Fruit fly (Drosophila melanogaster) whole organism, prepupa: ENCODE data around the gene CG15263.
A peak's percentile ranks its signal among the peaks of the same experiment; 100 is the strongest.

Experiments
- CG10631 ChIP-seq: fragments of 200-800 bp; sonication (Bioruptor generic); optimal IDR thresholded peaks from 2 replicates; lab custom pipeline; 2016; ENCODE audit warnings: missing biosample characterization, missing genetic modification characterization
- CG10669 ChIP-seq: fragments of 200-800 bp; sonication (Bioruptor generic); optimal IDR thresholded peaks from 3 replicates; lab custom pipeline; 2018; ENCODE audit warnings: missing biosample characterization, mild to moderate bottlenecking, missing genetic modification characterization, moderate library complexity
- CG11294 ChIP-seq: fragments of 200-800 bp; sonication (Bioruptor generic); IDR thresholded peaks from 2 replicates; pipeline ENCODE4 v1.3.6; 2022; ENCODE audit warnings: missing biosample characterization, missing genetic modification characterization
- CG11762 ChIP-seq: fragments of 200-800 bp; sonication (Bioruptor generic); optimal IDR thresholded peaks from 3 replicates; lab custom pipeline; 2016; ENCODE audit warnings: missing biosample characterization, missing genetic modification characterization; ENCODE audit not compliant: insufficient read depth
- CG11902 ChIP-seq: fragments of 200-800 bp; sonication (Bioruptor generic); optimal IDR thresholded peaks from 3 replicates; lab custom pipeline; 2016; ENCODE audit warnings: missing biosample characterization, missing genetic modification characterization
- CG15336 ChIP-seq: fragments of 200-800 bp; sonication (Bioruptor generic); IDR thresholded peaks from 2 replicates; pipeline ENCODE4 v1.3.6; 2022; ENCODE audit warnings: missing biosample characterization, missing genetic modification characterization
- CG1621 ChIP-seq: fragments of 200-800 bp; sonication (Bioruptor generic); optimal IDR thresholded peaks from 3 replicates; lab custom pipeline; 2018; ENCODE audit warnings: missing biosample characterization, mild to moderate bottlenecking, missing genetic modification characterization
- CG16779 ChIP-seq: fragments of 200-800 bp; sonication (Bioruptor generic); optimal IDR thresholded peaks from 3 replicates; lab custom pipeline; 2017; ENCODE audit warnings: missing biosample characterization, mild to moderate bottlenecking, missing genetic modification characterization
- CG3032 ChIP-seq: fragments of 200-800 bp; optimal IDR thresholded peaks from 2 replicates; lab custom pipeline; 2019; ENCODE audit warnings: missing biosample characterization, mild to moderate bottlenecking, missing genetic modification characterization, moderate library complexity
- CG31627 ChIP-seq: fragments of 200-800 bp; sonication (Bioruptor generic); optimal IDR thresholded peaks from 3 replicates; lab custom pipeline; 2016; ENCODE audit warnings: missing biosample characterization, missing genetic modification characterization
- CG32006 ChIP-seq: fragments of 200-800 bp; sonication (Bioruptor generic); optimal IDR thresholded peaks from 3 replicates; lab custom pipeline; 2017; ENCODE audit warnings: missing biosample characterization, mild to moderate bottlenecking, missing genetic modification characterization
- CG3919 ChIP-seq: fragments of 200-800 bp; sonication (Bioruptor generic); optimal IDR thresholded peaks from 3 replicates; lab custom pipeline; 2016; ENCODE audit warnings: missing biosample characterization, missing genetic modification characterization
- CG4318 ChIP-seq: fragments of 200-800 bp; sonication (Bioruptor generic); optimal IDR thresholded peaks from 3 replicates; lab custom pipeline; 2017; ENCODE audit warnings: missing biosample characterization, mild to moderate bottlenecking, missing genetic modification characterization
- CG6163 ChIP-seq: fragments of 200-800 bp; sonication (Bioruptor generic); IDR thresholded peaks from 3 replicates; pipeline ENCODE4 v1.3.6; 2022; ENCODE audit warnings: missing biosample characterization, missing genetic modification characterization
- CG6276 ChIP-seq: fragments of 200-800 bp; sonication (Bioruptor generic); optimal IDR thresholded peaks from 2 replicates; lab custom pipeline; 2017; ENCODE audit warnings: missing biosample characterization, mild to moderate bottlenecking, missing genetic modification characterization
- CG6808 ChIP-seq: fragments of 200-800 bp; sonication (Bioruptor generic); optimal IDR thresholded peaks from 3 replicates; lab custom pipeline; 2017; ENCODE audit warnings: missing biosample characterization, missing genetic modification characterization, mild to moderate bottlenecking, moderate library complexity, missing genetic modification reagents
- CG7368 ChIP-seq: fragments of 200-800 bp; sonication (Bioruptor generic); optimal IDR thresholded peaks from 3 replicates; lab custom pipeline; 2016; ENCODE audit warnings: missing biosample characterization, missing genetic modification characterization
- CG8119 ChIP-seq: fragments of 200-800 bp; sonication (Bioruptor generic); IDR thresholded peaks from 3 replicates; pipeline ENCODE4 v1.3.6; 2022; ENCODE audit warnings: missing biosample characterization, missing genetic modification characterization
- CG8319 ChIP-seq: fragments of 200-800 bp; sonication (Bioruptor generic); optimal IDR thresholded peaks from 3 replicates; lab custom pipeline; 2016; ENCODE audit warnings: missing biosample characterization, missing genetic modification characterization
- CG8632 ChIP-seq: fragments of 200-800 bp; sonication (Bioruptor generic); optimal IDR thresholded peaks from 3 replicates; lab custom pipeline; 2016; ENCODE audit warnings: missing biosample characterization, missing genetic modification characterization
- CG9139 ChIP-seq: fragments of 200-800 bp; sonication (Bioruptor generic); optimal IDR thresholded peaks from 3 replicates; lab custom pipeline; 2017; ENCODE audit warnings: missing biosample characterization, mild to moderate bottlenecking, missing genetic modification characterization
- Eip78C ChIP-seq: fragments of 200-800 bp; sonication (Bioruptor generic); peaks from one replicate; lab custom pipeline; 2016; ENCODE audit warnings: missing biosample characterization, missing genetic modification characterization
- Eip93F ChIP-seq: fragments of 200-800 bp; sonication (Bioruptor generic); optimal IDR thresholded peaks from 2 replicates; lab custom pipeline; 2016; ENCODE audit warnings: missing biosample characterization, mild to moderate bottlenecking, missing genetic modification characterization
- Ets96B ChIP-seq: fragments of 200-800 bp; optimal IDR thresholded peaks from 2 replicates; lab custom pipeline; 2019; ENCODE audit warnings: missing biosample characterization, mild to moderate bottlenecking, missing genetic modification characterization, moderate library complexity
- Gug ChIP-seq: fragments of 200-800 bp; sonication (Bioruptor generic); IDR thresholded peaks from 2 replicates; pipeline ENCODE4 v1.3.6; 2022; ENCODE audit warnings: missing biosample characterization, missing genetic modification characterization
- Hr38 ChIP-seq: sonication (Bioruptor generic); optimal IDR thresholded peaks from 2 replicates; lab custom pipeline; 2016; ENCODE audit warnings: missing biosample characterization, missing genetic modification characterization
- Hr39 ChIP-seq: fragments of 200-800 bp; sonication (Bioruptor generic); optimal IDR thresholded peaks from 2 replicates; lab custom pipeline; 2016; ENCODE audit warnings: missing biosample characterization, missing genetic modification characterization
- Met ChIP-seq: fragments of 200-800 bp; sonication (Bioruptor generic); optimal IDR thresholded peaks from 3 replicates; lab custom pipeline; 2016; ENCODE audit warnings: missing biosample characterization, missing genetic modification characterization
- OdsH ChIP-seq: fragments of 200-800 bp; sonication (Bioruptor generic); optimal IDR thresholded peaks from 3 replicates; lab custom pipeline; 2016; ENCODE audit warnings: missing biosample characterization, missing genetic modification characterization
- Smox ChIP-seq: fragments of 200-800 bp; sonication (Bioruptor generic); optimal IDR thresholded peaks from 3 replicates; lab custom pipeline; 2016; ENCODE audit warnings: missing biosample characterization, missing genetic modification characterization
- Sox14 ChIP-seq: fragments of 200-800 bp; sonication (Bioruptor generic); optimal IDR thresholded peaks from 3 replicates; lab custom pipeline; 2016; ENCODE audit warnings: missing biosample characterization, missing genetic modification characterization
- Sox15 ChIP-seq: fragments of 200-800 bp; sonication (Bioruptor generic); optimal IDR thresholded peaks from 3 replicates; lab custom pipeline; 2016; ENCODE audit warnings: missing biosample characterization, missing genetic modification characterization
- cyc ChIP-seq: fragments of 200-800 bp; sonication (Bioruptor generic); optimal IDR thresholded peaks from 3 replicates; lab custom pipeline; 2016; ENCODE audit warnings: missing biosample characterization, missing genetic modification characterization
- dac ChIP-seq: fragments of 200-800 bp; sonication (Bioruptor generic); optimal IDR thresholded peaks from 2 replicates; lab custom pipeline; 2017; ENCODE audit warnings: missing biosample characterization, mild to moderate bottlenecking, missing genetic modification characterization
- dsx ChIP-seq: fragments of 200-800 bp; optimal IDR thresholded peaks from 3 replicates; lab custom pipeline; 2019; ENCODE audit warnings: missing biosample characterization, mild to moderate bottlenecking, missing genetic modification characterization, moderate library complexity; ENCODE audit not compliant: poor library complexity, severe bottlenecking
- esn ChIP-seq: fragments of 200-800 bp; sonication (Bioruptor generic); optimal IDR thresholded peaks from 2 replicates; lab custom pipeline; 2016; ENCODE audit warnings: missing biosample characterization, mild to moderate bottlenecking, missing genetic modification characterization, moderate library complexity
- fd85E ChIP-seq: fragments of 200-800 bp; sonication (Bioruptor generic); optimal IDR thresholded peaks from 3 replicates; lab custom pipeline; 2016; ENCODE audit warnings: missing biosample characterization, missing genetic modification characterization
- fkh ChIP-seq: fragments of 200-800 bp; sonication (Bioruptor generic); optimal IDR thresholded peaks from 3 replicates; lab custom pipeline; 2017; ENCODE audit warnings: missing biosample characterization, mild to moderate bottlenecking, missing genetic modification characterization, moderate library complexity
- lz ChIP-seq: fragments of 200-800 bp; sonication (Bioruptor generic); optimal IDR thresholded peaks from 3 replicates; lab custom pipeline; 2016; ENCODE audit warnings: missing biosample characterization, missing genetic modification characterization
- pdm3 ChIP-seq: fragments of 200-800 bp; sonication (Bioruptor generic); optimal IDR thresholded peaks from 3 replicates; lab custom pipeline; 2016; ENCODE audit warnings: missing biosample characterization, missing genetic modification characterization
- salr ChIP-seq, 2 experiments: fragments of 200-800 bp; sonication (Bioruptor generic); optimal IDR thresholded peaks; 3 replicates each; lab custom pipeline; 2016 to 2018; ENCODE audit warnings: missing biosample characterization in 2 of 2, missing genetic modification characterization in 2 of 2, mild to moderate bottlenecking in 1 of 2
- spab ChIP-seq: fragments of 200-800 bp; sonication (Bioruptor generic); optimal IDR thresholded peaks from 2 replicates; lab custom pipeline; 2017; ENCODE audit warnings: missing biosample characterization, mild to moderate bottlenecking, missing genetic modification characterization, missing genetic modification reagents
- ss ChIP-seq, 2 experiments: fragments of 200-800 bp; sonication (Bioruptor generic); optimal IDR thresholded peaks; 2 replicates in 1 of 2; 3 replicates in 1 of 2; lab custom pipeline; 2017 to 2018; ENCODE audit warnings: mild to moderate bottlenecking in 2 of 2, missing biosample characterization in 2 of 2, missing genetic modification characterization in 2 of 2, moderate library complexity in 1 of 2
- svp ChIP-seq: fragments of 200-800 bp; sonication (Bioruptor generic); peaks from one replicate; lab custom pipeline; 2016; ENCODE audit warnings: missing biosample characterization, missing genetic modification characterization
- topi ChIP-seq: fragments of 200-800 bp; sonication (Bioruptor generic); optimal IDR thresholded peaks from 3 replicates; lab custom pipeline; 2016; ENCODE audit warnings: missing biosample characterization, missing genetic modification characterization
- vri ChIP-seq: fragments of 200-800 bp; sonication (Bioruptor generic); optimal IDR thresholded peaks from 3 replicates; lab custom pipeline; 2016; ENCODE audit warnings: missing biosample characterization, mild to moderate bottlenecking, missing genetic modification characterization

The CG15263 gene

DNA sequence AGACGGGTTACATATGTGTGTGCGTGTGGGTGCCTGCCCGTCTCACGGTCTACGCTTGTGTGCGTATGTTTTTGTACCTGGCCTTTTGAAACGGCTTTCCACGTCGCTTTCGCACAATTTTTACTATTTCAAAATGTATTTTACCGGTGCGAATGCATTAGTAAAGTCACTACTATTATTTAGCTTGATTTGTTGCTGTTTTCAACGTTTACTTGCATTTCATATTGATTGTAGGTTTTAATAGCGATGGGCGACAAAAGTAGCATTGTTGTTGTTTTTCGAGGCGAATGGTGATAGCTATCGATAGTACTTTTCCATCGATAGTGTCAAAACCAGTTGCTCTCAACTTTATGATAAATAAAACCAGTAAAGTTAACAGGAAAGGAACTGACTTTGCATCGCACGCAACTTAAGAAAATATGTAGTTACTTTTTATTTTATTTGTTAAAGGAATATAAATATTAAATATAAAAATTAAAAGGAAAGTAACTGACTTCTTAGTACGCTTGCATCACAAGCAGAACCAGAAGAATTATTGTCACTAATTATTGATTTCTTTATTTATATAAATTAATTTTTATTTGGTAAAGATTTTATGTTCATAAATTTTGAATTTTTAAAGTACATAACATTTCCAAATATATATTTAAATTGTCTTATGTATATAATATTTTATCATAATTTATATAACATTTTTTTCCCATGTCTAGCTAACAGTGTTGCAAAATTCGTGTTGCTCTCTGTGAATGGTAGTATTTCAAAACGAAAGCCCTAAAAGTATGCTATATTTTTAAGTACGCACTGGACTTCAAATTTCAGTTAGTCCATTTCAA, 12.8 kb upstream of the CG15263 start, which contains the start of gene Cul3 (continued):
- TF ChIP-seq svp (GFP tag; lab: Kevin White, UChicago) = peak; percentile 35
- no peak for TF ChIP-seq Eip93F (GFP tag; lab: Kevin White, UChicago)
- TF ChIP-seq CG7368 (GFP tag; lab: Kevin White, UChicago) = no peak
- TF ChIP-seq spab = no peak
- no peak for TF ChIP-seq pdm3
- peak in 1 of 2 experiments; percentile 39 for TF ChIP-seq salr (GFP tag; optimal IDR thresholded peaks at IDR 0.05; lab: Kevin White, UChicago)
- no peak for TF ChIP-seq CG6163 (GFP tag; lab: Robert Waterston, UW)
- TF ChIP-seq fkh (GFP tag; lab: Kevin White, UChicago) = peak; percentile 9
- TF ChIP-seq Hr39 = no peak
- no peak for TF ChIP-seq dsx (GFP tag; lab: Kevin White, UChicago)
- no peak for TF ChIP-seq dac (GFP tag; lab: Kevin White, UChicago)
- TF ChIP-seq CG9139 (GFP tag; lab: Kevin White, UChicago) = no peak
- TF ChIP-seq CG3919 (GFP tag; lab: Kevin White, UChicago) = no peak
- no peak for TF ChIP-seq CG11294 (GFP tag; lab: Robert Waterston, UW)
- TF ChIP-seq lz (GFP tag; lab: Kevin White, UChicago) = no peak
- TF ChIP-seq Eip78C (GFP tag; lab: Kevin White, UChicago) = peak; percentile 66
- peak; percentile 3 for TF ChIP-seq OdsH (GFP tag; lab: Kevin White, UChicago)
- peak; percentile 6 for TF ChIP-seq Sox14 (GFP tag; lab: Kevin White, UChicago)
- no peak for TF ChIP-seq fd85E (GFP tag; lab: Kevin White, UChicago)
- no peak for TF ChIP-seq Smox (GFP tag; lab: Kevin White, UChicago)
- TF ChIP-seq CG10669 = no peak
- peak; percentile 46 for TF ChIP-seq CG3032 (tag; lab: Kevin White, UChicago)
- no peak for TF ChIP-seq CG8119
- TF ChIP-seq Ets96B (tag; lab: Kevin White, UChicago) = no peak
- peak; percentile 17 for TF ChIP-seq esn (GFP tag; lab: Kevin White, UChicago)
- TF ChIP-seq CG4318 (GFP tag; lab: Kevin White, UChicago) = no peak
- TF ChIP-seq CG32006 (GFP tag; lab: Kevin White, UChicago) = peak; percentile 29
- peak; percentile 51 for TF ChIP-seq CG10631
- TF ChIP-seq ss (GFP tag; optimal IDR thresholded peaks at IDR 0.05; lab: Kevin White, UChicago) = no peak
- no peak for TF ChIP-seq topi
- no peak for TF ChIP-seq CG6276 (GFP tag; lab: Kevin White, UChicago)
- no peak for TF ChIP-seq CG6808
- no peak for TF ChIP-seq Sox15 (GFP tag; lab: Kevin White, UChicago)
- TF ChIP-seq vri (GFP tag; lab: Kevin White, UChicago) = no peak
- TF ChIP-seq Gug = no peak
- no peak for TF ChIP-seq Hr38

DNA sequence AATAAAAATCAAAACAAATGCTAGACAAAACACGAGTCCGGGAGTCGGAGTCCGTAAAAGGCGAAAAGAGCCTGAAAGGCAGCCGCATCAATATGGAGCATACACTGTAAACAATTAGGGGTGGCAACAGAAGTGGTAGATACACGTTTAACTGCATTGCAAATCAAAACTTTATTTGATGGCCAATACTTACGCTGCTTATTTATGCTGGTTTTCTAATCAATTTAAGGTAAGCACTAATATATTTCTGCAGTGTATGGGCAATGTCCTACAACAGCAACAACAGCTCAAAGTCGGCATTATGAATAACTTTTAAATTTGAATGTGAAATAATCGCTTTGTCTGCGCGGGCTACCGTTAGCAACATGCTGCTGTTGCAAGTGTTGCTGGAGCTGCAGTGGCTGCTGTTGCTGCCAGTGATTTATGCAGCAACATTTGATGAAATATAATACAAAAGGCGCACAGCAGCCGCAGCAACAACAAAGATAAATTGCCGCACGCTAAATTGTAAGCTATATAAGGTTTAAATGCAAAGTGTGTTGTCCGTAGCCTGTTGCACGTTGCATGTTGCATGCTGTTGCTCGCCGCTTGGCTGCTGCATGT, 11.2 kb upstream of the CG15263 start:
- TF ChIP-seq cyc (peak; percentile 17), CG3032 (tag; lab: Kevin White, UChicago) (peak; percentile 32), CG11294 (GFP tag; lab: Robert Waterston, UW) (no peak), Sox14 (GFP tag; lab: Kevin White, UChicago) (no peak), CG11902 (GFP tag; lab: Kevin White, UChicago) (no peak), CG10669 (peak; percentile 22), salr (GFP tag; optimal IDR thresholded peaks at IDR 0.05; lab: Kevin White, UChicago) (no peak), CG10631 (peak; percentile 7), CG8632 (GFP tag; lab: Kevin White, UChicago) (no peak), Eip78C (GFP tag; lab: Kevin White, UChicago) (peak; percentile 70), Hr38 (no peak), CG8319 (GFP tag; lab: Kevin White, UChicago) (no peak), CG16779 (tag; lab: Kevin White, UChicago) (no peak), CG3919 (GFP tag; lab: Kevin White, UChicago) (peak; percentile 44), CG6808 (no peak), Eip93F (GFP tag; lab: Kevin White, UChicago) (no peak), spab (no peak), Met (GFP tag; lab: Kevin White, UChicago) (peak; percentile 8), CG11762 (GFP tag; lab: Kevin White, UChicago) (no peak), CG1621 (no peak), CG32006 (GFP tag; lab: Kevin White, UChicago) (peak; percentile 35), CG31627 (GFP tag; lab: Kevin White, UChicago) (peak; percentile 35), CG6276 (GFP tag; lab: Kevin White, UChicago) (peak; percentile 24), lz (GFP tag; lab: Kevin White, UChicago) (no peak), CG6163 (GFP tag; lab: Robert Waterston, UW) (peak; percentile 34; the same call in 1 of the 3 replicates), ss (GFP tag; optimal IDR thresholded peaks at IDR 0.05; lab: Kevin White, UChicago) (no peak), fd85E (GFP tag; lab: Kevin White, UChicago) (no peak), CG15336 (no peak)
